Fruit fly (Drosophila melanogaster): ENCODE data around the gene Spec2.

DNA sequence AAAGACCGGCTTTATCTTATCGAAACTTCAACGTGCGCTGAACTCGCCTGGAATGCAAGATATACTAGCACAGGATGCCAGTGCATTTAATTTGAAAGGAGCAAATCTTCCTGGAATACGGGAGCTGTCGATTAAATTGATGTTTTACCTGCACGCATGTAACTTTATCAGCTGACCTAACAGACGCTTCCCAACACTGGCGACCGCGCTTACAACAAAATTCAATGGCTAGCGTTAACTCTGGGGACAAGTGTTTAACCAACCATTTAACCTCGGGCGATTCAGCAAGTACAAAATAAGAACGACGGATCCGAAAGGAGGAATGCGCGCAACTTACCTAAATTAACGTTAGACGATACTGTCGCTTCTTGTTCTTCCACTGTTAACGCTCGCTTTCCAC is 12.2 kb downstream of the Spec2 start:
- TF ChIP-seq bab1 (GFP tag; optimal IDR thresholded peaks at IDR 0.05) (no peak), CG5204 (GFP tag; optimal IDR thresholded peaks at IDR 0.05) (no peak), Mnt (GFP tag; optimal IDR thresholded peaks at IDR 0.05) (no peak), CG12768 (GFP tag; optimal IDR thresholded peaks at IDR 0.05) (no peak), CG1620 (GFP tag; optimal IDR thresholded peaks at IDR 0.05) (no peak), CG11617 (GFP tag; optimal IDR thresholded peaks at IDR 0.05) (no peak), CG33017 (tag; optimal IDR thresholded peaks at IDR 0.05) (no peak)

Measured in whole organism, adult.